Fruit fly (Drosophila melanogaster): ENCODE data around the gene Sec16.

DNA sequence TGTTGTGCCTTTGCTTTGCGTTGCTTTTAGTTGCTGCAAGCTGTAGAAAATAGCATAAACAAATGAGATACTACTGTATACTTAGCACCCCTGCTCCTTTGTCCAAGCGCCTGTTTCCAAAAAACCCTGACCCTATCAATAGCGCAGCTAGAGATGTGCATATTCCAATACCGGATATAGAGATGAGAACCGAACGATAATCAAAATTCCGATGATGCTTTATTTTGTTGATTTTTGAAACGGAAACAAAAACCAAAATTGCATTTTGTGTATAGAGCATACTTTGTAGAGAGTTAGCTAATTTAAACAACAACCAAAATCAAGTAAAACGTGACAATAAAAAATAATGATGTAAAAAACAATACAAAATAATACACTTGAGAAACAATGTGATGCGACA, 49.5 kb downstream of the Sec16 start:
- TF ChIP-seq Sin3A (optimal IDR thresholded peaks at IDR 0.05) (no peak), h (optimal IDR thresholded peaks at IDR 0.05) (no peak), insv (optimal IDR thresholded peaks at IDR 0.05) (no peak), ttk (optimal IDR thresholded peaks at IDR 0.05) (no peak), Myc (optimal IDR thresholded peaks at IDR 0.05) (no peak)
